Fruit fly (Drosophila melanogaster) S2 (cell line): Measurements from ENCODE around the gene Kyat.

Experiments
- CG8478 ChIP-seq: fragments of >200 bp; optimal IDR thresholded peaks from 2 replicates; lab custom pipeline; 2018
- CTCF ChIP-seq, 2 experiments: fragments of >200 bp; optimal IDR thresholded peaks; 2 replicates each; lab custom pipeline; 2018

Kyat gene

DNA sequence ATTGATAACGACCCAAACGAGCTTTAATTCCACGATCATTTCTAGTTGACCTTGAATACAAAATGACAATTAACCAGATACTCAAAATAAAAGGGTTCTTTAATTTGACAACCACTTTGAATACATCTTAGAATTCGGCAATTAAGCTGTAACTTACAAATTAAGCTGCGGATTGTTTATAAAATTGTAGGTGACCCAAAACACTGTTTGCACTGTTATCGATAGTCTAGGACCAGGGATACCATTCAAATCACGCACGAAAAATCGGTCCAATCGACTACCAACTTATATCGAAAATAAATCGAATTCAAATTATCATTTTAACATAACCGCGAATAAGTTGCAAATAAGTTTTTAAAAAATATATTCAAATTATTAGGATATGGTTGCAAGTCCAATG is at the start of gene Kyat:
Kyat (minus strand) TSS at position 228 of the 400 bp plus-strand sequence.
- TF ChIP-seq CTCF (optimal IDR thresholded peaks at IDR 0.05; lab: Kevin White, UChicago) (peak in 1 of 2 experiments; percentile 5), CG8478 (lab: Kevin White, UChicago) (no peak)

DNA sequence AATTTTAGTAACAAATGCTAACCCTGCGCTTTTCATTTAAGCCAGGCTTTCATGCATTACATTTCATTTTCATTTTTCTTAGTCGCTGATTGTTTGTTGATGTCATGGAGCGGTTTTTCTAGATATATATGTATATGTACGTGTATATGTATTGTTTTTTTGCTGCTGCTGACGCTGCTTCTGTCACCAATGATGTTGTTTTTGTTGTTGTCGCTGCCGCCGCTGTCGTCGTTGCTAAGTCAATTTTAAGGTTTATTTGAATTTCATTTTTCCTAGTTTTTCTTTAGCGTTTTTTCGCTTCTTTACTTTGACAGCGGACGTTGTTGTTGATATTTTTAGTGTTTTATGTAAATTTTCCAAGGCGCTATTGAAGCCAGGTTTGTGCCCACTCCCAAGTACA is 47.8 kb upstream of the Kyat start:
- TF ChIP-seq CG8478 (lab: Kevin White, UChicago) (no peak), CTCF (optimal IDR thresholded peaks at IDR 0.05; lab: Kevin White, UChicago) (no peak)

DNA sequence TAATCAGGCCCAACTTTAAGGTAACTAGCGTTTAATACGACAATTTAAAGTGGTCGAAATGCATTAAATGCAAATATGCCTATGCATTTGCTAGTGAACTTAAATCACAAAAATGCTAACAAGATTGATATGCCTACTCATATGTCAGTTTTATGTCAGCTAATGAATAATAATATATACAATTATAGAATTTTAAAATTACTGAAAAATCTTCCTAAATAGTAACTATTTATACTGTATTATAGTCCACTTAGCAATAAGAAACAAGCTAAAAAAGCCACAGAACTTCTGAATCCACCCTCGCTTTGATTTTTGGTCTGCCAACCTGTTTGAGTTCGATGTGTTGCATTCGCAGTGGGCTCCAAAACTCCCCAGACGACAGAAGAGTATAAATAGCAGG is 47.4 kb upstream of the Kyat start:
- no peak for TF ChIP-seq CG8478 (lab: Kevin White, UChicago)
- no peak for TF ChIP-seq CTCF (optimal IDR thresholded peaks at IDR 0.05; lab: Kevin White, UChicago)

DNA sequence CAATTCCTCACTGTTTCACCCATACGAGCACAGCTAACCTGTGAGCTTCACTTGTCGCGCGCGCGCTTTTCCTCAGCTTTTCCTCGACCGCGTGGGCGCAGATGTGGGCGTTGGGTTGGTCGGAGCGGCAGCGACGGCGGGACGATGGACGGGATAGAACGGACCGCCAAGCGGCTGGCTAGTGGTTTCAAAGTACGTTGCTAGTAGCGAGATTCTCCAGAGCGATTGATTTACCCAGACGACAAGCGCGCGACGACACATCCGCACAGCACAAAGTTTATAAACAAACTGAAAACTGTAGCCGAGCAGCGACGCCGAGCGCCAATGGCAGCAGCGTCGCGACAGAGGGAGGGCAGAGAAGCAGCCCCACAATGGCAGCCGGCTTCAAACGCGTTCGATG is 46.9 kb upstream of the Kyat start, which contains the start of gene CG6959:
CG6959 (minus strand) TSS at position 292 of the 400 bp plus-strand sequence.
- no peak for TF ChIP-seq CTCF (optimal IDR thresholded peaks at IDR 0.05; lab: Kevin White, UChicago)
- TF ChIP-seq CG8478 (lab: Kevin White, UChicago), result no peak

DNA sequence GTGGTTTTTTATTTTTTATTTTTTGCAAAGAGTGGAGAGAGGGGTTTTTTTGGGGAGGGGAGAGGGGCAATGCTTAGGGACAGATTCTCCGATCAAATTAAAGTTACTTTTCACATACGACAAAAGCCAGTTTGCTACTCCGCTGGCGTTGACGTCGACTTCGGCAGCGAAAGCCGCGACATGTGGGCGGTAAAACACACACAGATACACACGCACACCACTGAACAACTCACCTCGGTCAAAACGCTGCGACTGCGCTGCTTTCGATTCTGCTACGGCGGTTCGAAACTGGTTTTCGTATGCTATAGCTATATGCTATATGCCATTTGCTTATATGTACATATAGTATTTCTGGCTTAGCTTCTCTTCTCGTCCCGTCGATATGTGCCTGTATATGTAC is 46.3 kb upstream of the Kyat start:
- TF ChIP-seq CTCF (optimal IDR thresholded peaks at IDR 0.05; lab: Kevin White, UChicago) (no peak), CG8478 (lab: Kevin White, UChicago) (no peak)

dm6 chr3R:11865132-11865531 is 42.8 kb upstream of the Kyat start:
- TF ChIP-seq CTCF (optimal IDR thresholded peaks at IDR 0.05; lab: Kevin White, UChicago) (no peak), CG8478 (lab: Kevin White, UChicago) (no peak)

DNA sequence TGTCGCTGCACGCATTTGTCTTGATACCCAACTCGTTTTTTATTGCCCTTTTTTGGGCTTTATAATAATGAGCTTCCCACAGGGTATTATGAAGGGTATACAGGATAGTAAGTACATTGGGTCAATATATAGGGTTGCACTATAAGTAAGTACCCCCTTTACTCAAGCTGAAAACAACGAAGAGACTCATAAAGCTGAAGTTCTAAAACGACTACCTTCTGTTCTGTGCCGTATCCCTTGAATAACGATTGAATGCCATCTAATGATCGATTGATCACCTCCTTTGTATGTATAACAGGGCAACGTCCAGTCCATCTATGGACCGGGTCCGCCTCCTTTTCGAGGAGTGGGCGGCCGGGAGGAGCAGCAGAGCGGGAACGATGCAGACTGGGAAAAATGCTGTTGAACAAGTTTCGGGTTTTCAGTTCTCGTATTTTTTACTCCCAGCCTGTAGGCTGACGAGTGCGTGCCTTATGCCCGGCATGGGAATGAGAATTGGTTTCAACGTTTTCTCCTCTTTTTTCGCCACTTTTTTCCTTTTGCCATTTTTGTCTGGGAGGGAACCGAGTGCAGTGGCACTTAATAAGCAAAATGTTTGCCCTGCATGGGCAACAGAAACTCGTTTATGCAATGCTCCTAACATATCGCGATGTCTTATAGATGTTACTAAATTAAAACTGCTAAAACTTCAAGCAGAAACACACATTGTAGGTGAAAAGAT is 37.4 kb upstream of the Kyat start:
- TF ChIP-seq CG8478 (lab: Kevin White, UChicago), result no peak
- no peak for TF ChIP-seq CTCF (optimal IDR thresholded peaks at IDR 0.05; lab: Kevin White, UChicago)

- TF ChIP-seq CG8478 (lab: Kevin White, UChicago), result no peak
- TF ChIP-seq CTCF (optimal IDR thresholded peaks at IDR 0.05; lab: Kevin White, UChicago), result no peak
These were observed 36.8 kb upstream of the Kyat start for dm6 chr3R:11859103-11859502.

- no peak for TF ChIP-seq CG8478 (lab: Kevin White, UChicago)
- no peak for TF ChIP-seq CTCF (optimal IDR thresholded peaks at IDR 0.05; lab: Kevin White, UChicago)
These were observed 34.0 kb upstream of the Kyat start for dm6 chr3R:11856295-11856694.

DNA sequence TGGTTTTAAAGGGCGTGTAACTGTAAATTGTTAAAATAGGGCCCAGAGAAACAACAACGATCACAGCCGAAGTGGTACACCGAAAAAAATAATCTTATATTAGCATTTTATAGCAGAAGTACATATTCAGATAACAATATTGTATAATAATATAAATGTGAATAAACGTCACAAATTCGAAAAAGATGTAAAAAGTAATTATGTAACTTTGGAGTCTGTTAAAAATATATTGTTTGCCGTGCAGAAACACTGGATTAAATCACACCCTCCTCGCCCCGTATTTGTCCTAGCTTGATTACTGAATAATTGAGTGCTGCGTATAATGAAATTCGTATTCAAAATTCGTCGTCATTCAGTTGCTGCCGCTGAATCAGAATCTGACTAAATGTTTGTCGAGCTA is 32.9 kb upstream of the Kyat start:
- TF ChIP-seq CTCF (optimal IDR thresholded peaks at IDR 0.05; lab: Kevin White, UChicago) (no peak), CG8478 (lab: Kevin White, UChicago) (no peak)

DNA sequence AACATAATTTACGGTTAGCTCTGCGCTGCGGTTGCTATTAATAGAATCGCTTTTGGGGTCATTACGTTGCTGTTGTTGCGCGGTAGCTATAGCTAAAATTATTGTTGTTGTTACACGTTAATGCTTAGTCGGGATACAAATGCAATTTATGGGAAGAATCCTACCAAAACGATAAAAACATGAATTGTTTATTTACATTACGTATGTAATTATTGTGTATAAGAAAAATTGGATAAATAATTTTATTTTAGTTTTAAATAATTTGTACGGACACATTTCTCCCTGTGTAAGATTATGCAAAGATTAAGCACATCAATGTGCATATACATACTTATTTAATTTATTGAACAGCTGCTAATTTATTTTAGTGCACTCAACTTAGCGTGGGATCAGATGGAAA is 29.6 kb upstream of the Kyat start:
- TF ChIP-seq CG8478 (lab: Kevin White, UChicago) (no peak), CTCF (optimal IDR thresholded peaks at IDR 0.05; lab: Kevin White, UChicago) (no peak)

DNA sequence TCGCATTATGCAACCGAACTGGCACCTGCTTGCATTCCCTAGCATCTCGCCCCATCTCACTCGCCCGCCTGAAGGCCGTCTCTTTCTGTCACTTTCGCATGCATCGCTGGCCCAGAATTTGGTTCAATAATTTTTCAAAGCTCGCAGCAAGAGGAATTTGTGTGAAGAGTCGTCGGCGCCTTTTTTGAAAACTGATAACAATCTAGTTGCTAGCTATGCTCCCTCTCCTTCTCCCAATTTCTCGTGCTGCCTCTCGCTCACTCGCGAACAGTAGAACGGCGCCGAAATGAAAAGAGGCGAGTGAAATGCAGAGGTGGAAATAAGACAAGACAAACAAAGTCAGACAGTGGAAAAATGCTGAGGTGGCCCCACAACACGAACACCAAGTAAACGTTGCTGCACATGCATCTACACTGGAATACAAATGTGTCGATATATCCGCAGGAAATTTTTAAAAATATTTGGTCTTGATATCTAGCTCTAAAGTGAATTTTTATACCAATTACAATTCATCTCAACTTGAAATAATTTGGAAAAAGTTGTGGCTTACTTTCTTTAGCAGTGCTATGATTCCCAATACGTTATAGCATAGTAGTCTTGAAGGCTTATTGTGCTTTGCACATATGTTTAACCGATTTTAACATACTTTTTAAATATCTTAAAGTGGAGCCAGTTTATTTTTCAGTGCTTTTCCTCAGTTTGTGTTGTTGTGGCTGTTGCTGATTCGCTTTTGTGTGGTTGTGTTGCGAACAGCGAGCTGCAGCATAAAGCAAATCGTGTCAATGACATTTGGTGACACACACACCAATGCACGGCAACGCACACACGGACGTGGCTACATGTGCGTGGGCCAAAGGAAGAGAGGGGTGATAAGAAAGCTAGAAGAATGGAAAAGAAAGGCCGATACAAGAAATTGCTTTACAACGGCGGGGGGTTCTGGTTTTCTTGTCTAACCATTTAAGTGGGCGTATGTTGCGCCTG is 28.9 kb upstream of the Kyat start:
- TF ChIP-seq CG8478 (lab: Kevin White, UChicago) (no peak), CTCF (optimal IDR thresholded peaks at IDR 0.05; lab: Kevin White, UChicago) (no peak)

- TF ChIP-seq CG8478 (lab: Kevin White, UChicago) (no peak), CTCF (optimal IDR thresholded peaks at IDR 0.05; lab: Kevin White, UChicago) (no peak)
These were observed 27.3 kb upstream of the Kyat start for dm6 chr3R:11849378-11850249.

DNA sequence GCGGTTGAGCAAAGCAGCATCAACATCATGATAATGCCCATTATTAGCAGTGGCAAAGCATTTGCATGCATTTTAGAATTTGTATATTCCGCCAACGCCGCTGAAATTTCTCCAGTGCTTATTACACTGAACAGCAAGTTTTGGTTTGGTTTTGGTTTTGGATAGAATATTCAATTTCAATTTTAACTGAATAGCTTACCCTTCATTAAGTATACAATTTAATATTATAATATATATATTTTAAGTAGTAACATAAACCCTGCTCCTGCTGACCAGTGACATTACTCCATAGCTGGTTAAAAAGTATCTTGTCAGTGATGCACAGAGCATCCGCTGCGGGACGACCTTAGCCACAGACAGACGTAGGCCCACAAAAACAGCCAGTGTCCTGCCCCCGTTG is 25.1 kb upstream of the Kyat start:
- TF ChIP-seq CTCF (optimal IDR thresholded peaks at IDR 0.05; lab: Kevin White, UChicago) (no peak), CG8478 (lab: Kevin White, UChicago) (no peak)
